Fruit fly (Drosophila melanogaster) whole organism: ENCODE data around the gene AlaRS.

Experiments used
- CG8478 ChIP-seq: fragments of >200 bp; optimal IDR thresholded peaks from 2 replicates; lab custom pipeline; 2018; ENCODE audit warnings: inconsistent platforms
- Dll ChIP-seq: fragments of >200 bp; optimal IDR thresholded peaks from 2 replicates; lab custom pipeline; 2017
- EcR ChIP-seq, 2 experiments: fragments of >200 bp; optimal IDR thresholded peaks; 2 replicates each; lab custom pipeline; 2017; ENCODE audit warnings: missing biosample characterization in 2 of 2, missing genetic modification characterization in 2 of 2, missing genetic modification reagents in 2 of 2
- pan ChIP-seq: fragments of >200 bp; optimal IDR thresholded peaks from 2 replicates; lab custom pipeline; 2017
- psq ChIP-seq: fragments of >200 bp; optimal IDR thresholded peaks from 2 replicates; lab custom pipeline; 2017
- usp ChIP-seq: fragments of >200 bp; optimal IDR thresholded peaks from 2 replicates; lab custom pipeline; 2017; ENCODE audit warnings: missing biosample characterization, missing genetic modification characterization, mixed read lengths

Gene AlaRS

dm6 chr2L:8374235-8374634 is 7.3 kb downstream of the AlaRS start, which contains the start of gene Wdr82:
Gene Wdr82 (plus strand): TSS chr2L:8374461.
- no peak for TF ChIP-seq Dll
- TF ChIP-seq CG8478 (lab: Kevin White, UChicago): no peak
- TF ChIP-seq EcR (GFP tag; optimal IDR thresholded peaks at IDR 0.05; lab: Kevin White, UChicago): no peak
- TF ChIP-seq psq (lab: Kevin White, UChicago): no peak
- no peak for TF ChIP-seq pan (lab: Kevin White, UChicago)
- no peak for TF ChIP-seq usp (GFP tag; lab: Kevin White, UChicago)

- no peak for TF ChIP-seq usp (GFP tag; lab: Kevin White, UChicago)
- TF ChIP-seq CG8478 (lab: Kevin White, UChicago): no peak
- no peak for TF ChIP-seq pan (lab: Kevin White, UChicago)
- TF ChIP-seq Dll: no peak
- no peak for TF ChIP-seq EcR (GFP tag; optimal IDR thresholded peaks at IDR 0.05; lab: Kevin White, UChicago)
- no peak for TF ChIP-seq psq (lab: Kevin White, UChicago)
These were observed 9.3 kb downstream of the AlaRS start for dm6 chr2L:8372248-8372647.

- TF ChIP-seq Dll (no peak), EcR (GFP tag; optimal IDR thresholded peaks at IDR 0.05; lab: Kevin White, UChicago) (no peak), pan (lab: Kevin White, UChicago) (no peak), psq (lab: Kevin White, UChicago) (no peak), usp (GFP tag; lab: Kevin White, UChicago) (no peak), CG8478 (lab: Kevin White, UChicago) (no peak)
These were observed 10.1 kb downstream of the AlaRS start for dm6 chr2L:8371354-8371937.

- no peak for TF ChIP-seq usp (GFP tag; lab: Kevin White, UChicago)
- no peak for TF ChIP-seq EcR (GFP tag; optimal IDR thresholded peaks at IDR 0.05; lab: Kevin White, UChicago)
- TF ChIP-seq Dll: no peak
- TF ChIP-seq psq (lab: Kevin White, UChicago): no peak
- TF ChIP-seq pan (lab: Kevin White, UChicago): no peak
- TF ChIP-seq CG8478 (lab: Kevin White, UChicago): no peak
These were observed 10.9 kb downstream of the AlaRS start, which contains the start of gene CG17292 for dm6 chr2L:8370364-8371326. Gene CG17292 (plus strand): TSS chr2L:8370454.

dm6 chr2L:8365701-8366643 is 15.6 kb downstream of the AlaRS start, which contains the start of gene Pp2A-29B:
Gene Pp2A-29B (plus strand): TSS chr2L:8366038.
- no peak for TF ChIP-seq Dll
- TF ChIP-seq EcR (GFP tag; optimal IDR thresholded peaks at IDR 0.05; lab: Kevin White, UChicago): no peak
- TF ChIP-seq psq (lab: Kevin White, UChicago): no peak
- TF ChIP-seq usp (GFP tag; lab: Kevin White, UChicago): no peak
- TF ChIP-seq pan (lab: Kevin White, UChicago): no peak
- TF ChIP-seq CG8478 (lab: Kevin White, UChicago): no peak

- no peak for TF ChIP-seq psq (lab: Kevin White, UChicago)
- TF ChIP-seq pan (lab: Kevin White, UChicago): no peak
- TF ChIP-seq CG8478 (lab: Kevin White, UChicago): no peak
These were observed 17.3 kb downstream of the AlaRS start, which contains the start of the genes RpS13 and CSN8 for dm6 chr2L:8364006-8364956. Gene RpS13 (minus strand): TSS chr2L:8364662. Gene CSN8 (plus strand): TSS chr2L:8364855.

dm6 chr2L:8362955-8363285 is 18.6 kb downstream of the AlaRS start:
- TF ChIP-seq psq (lab: Kevin White, UChicago): no peak
- TF ChIP-seq EcR (GFP tag; optimal IDR thresholded peaks at IDR 0.05; lab: Kevin White, UChicago): no peak
- TF ChIP-seq usp (GFP tag; lab: Kevin White, UChicago): no peak
- no peak for TF ChIP-seq CG8478 (lab: Kevin White, UChicago)
- TF ChIP-seq pan (lab: Kevin White, UChicago): no peak
- no peak for TF ChIP-seq Dll

dm6 chr2L:8362273-8362954 is 19.1 kb downstream of the AlaRS start, which contains the start of gene CG7627:
Gene CG7627 (minus strand): TSS chr2L:8362469.
- TF ChIP-seq CG8478 (lab: Kevin White, UChicago): no peak
- TF ChIP-seq pan (lab: Kevin White, UChicago): no peak
- TF ChIP-seq psq (lab: Kevin White, UChicago): no peak
- TF ChIP-seq EcR (GFP tag; optimal IDR thresholded peaks at IDR 0.05; lab: Kevin White, UChicago): no peak
- no peak for TF ChIP-seq usp (GFP tag; lab: Kevin White, UChicago)
- TF ChIP-seq Dll: no peak

- TF ChIP-seq pan (lab: Kevin White, UChicago) (no peak), EcR (GFP tag; optimal IDR thresholded peaks at IDR 0.05; lab: Kevin White, UChicago) (no peak), usp (GFP tag; lab: Kevin White, UChicago) (no peak), CG8478 (lab: Kevin White, UChicago) (no peak), psq (lab: Kevin White, UChicago) (no peak), Dll (no peak)
These were observed 20.2 kb downstream of the AlaRS start for dm6 chr2L:8361204-8361952.
